Worm (Caenorhabditis elegans) whole organism, mixed stage, embryonic: Measurements from ENCODE around the gene lact-3.

ENCODE experiments used
- blmp-1 ChIP-seq: fragments of 150-350 bp; optimal IDR thresholded peaks from 2 replicates; lab custom pipeline; 2014; ENCODE audit warnings: missing biosample characterization, missing genetic modification characterization
- ceh-83 ChIP-seq: fragments of 200-800 bp; sonication (Bioruptor generic); optimal IDR thresholded peaks from 2 replicates; lab custom pipeline; 2018; ENCODE audit warnings: mild to moderate bottlenecking, missing genetic modification characterization, missing compliant biosample characterization
- drap-1 ChIP-seq: fragments of 200-800 bp; sonication (Bioruptor generic); optimal IDR thresholded peaks from 3 replicates; lab custom pipeline; 2018; ENCODE audit warnings: mild to moderate bottlenecking, missing genetic modification characterization, missing compliant biosample characterization
- elt-1 ChIP-seq: sonication (generic microtip); optimal IDR thresholded peaks from 2 replicates; lab custom pipeline; 2017; ENCODE audit warnings: missing genetic modification characterization, mild to moderate bottlenecking, missing compliant biosample characterization, antibody characterized with exemption, moderate library complexity, borderline replicate concordance; ENCODE audit not compliant: insufficient read depth
- elt-3 ChIP-seq: fragments of 150-350 bp; optimal IDR thresholded peaks from 2 replicates; lab custom pipeline; 2014; ENCODE audit warnings: missing biosample characterization, missing genetic modification characterization
- flh-1 ChIP-seq: fragments of 200-800 bp; sonication (Bioruptor generic); optimal IDR thresholded peaks from 2 replicates; lab custom pipeline; 2018; ENCODE audit warnings: mild to moderate bottlenecking, missing genetic modification characterization, moderate library complexity, missing compliant biosample characterization
- lsy-2 ChIP-seq: fragments of 150-350 bp; optimal IDR thresholded peaks from 2 replicates; lab custom pipeline; 2014; ENCODE audit warnings: missing biosample characterization, missing genetic modification characterization
- nhr-76 ChIP-seq: sonication (generic microtip); optimal IDR thresholded peaks from 2 replicates; lab custom pipeline; 2017; ENCODE audit warnings: missing biosample characterization, missing genetic modification characterization
- unc-39 ChIP-seq: fragments of 150-350 bp; optimal IDR thresholded peaks from 2 replicates; lab custom pipeline; 2014; ENCODE audit warnings: missing biosample characterization, missing genetic modification characterization
- unc-62 ChIP-seq: fragments of 150-350 bp; optimal IDR thresholded peaks from 2 replicates; lab custom pipeline; 2014; ENCODE audit warnings: missing biosample characterization, missing genetic modification reagents, missing genetic modification characterization

DNA sequence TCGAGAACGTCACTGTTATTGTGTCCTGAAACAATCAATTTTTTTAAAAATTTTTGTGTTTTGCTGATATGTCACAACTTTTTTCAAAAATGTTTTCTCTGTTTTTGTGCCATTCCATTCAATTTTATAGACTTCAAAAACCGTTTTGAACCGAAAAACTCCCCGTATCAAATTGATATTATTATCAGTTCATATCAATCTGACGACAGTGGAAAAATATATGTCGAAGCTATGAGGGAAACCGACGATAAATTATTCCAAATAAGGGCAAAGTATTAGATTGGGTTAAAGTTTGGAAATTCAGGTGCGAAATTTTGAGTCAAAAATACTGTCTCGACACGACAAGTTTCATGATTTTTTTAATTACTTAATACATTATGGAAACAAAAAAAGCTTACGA lies 1.1 kb downstream of the lact-3 start:
- no peak for TF ChIP-seq nhr-76 (tag; lab: Kevin White, UChicago)
- TF ChIP-seq flh-1, result no peak
- TF ChIP-seq elt-1 (tag; lab: Kevin White, UChicago), result no peak
- TF ChIP-seq unc-62 (GFP tag; lab: Kevin White, UChicago), result no peak
- TF ChIP-seq drap-1 (GFP tag; lab: Kevin White, UChicago), result no peak
- no peak for TF ChIP-seq blmp-1 (tag; lab: Kevin White, UChicago)
- no peak for TF ChIP-seq unc-39 (tag; lab: Kevin White, UChicago)
- TF ChIP-seq lsy-2 (tag; lab: Kevin White, UChicago), result no peak
- no peak for TF ChIP-seq elt-3
- no peak for TF ChIP-seq ceh-83
